Fruit fly (Drosophila melanogaster) whole organism, embryonic: ENCODE data around the gene RpL34b.

Source experiments
- Ada2b ChIP-seq: fragments of 200-800 bp; sonication (Bioruptor generic); IDR thresholded peaks from 2 replicates; pipeline ENCODE4 v1.3.6; 2022; ENCODE audit warnings: missing biosample characterization, missing genetic modification characterization
- Bgb ChIP-seq: fragments of 200-800 bp; sonication (Bioruptor generic); IDR thresholded peaks from 2 replicates; pipeline ENCODE4 v1.3.6; 2022; ENCODE audit warnings: missing biosample characterization, missing genetic modification characterization; ENCODE audit not compliant: partially characterized antibody
- CG10543 ChIP-seq: fragments of 200-800 bp; sonication (Bioruptor generic); optimal IDR thresholded peaks from 3 replicates; lab custom pipeline; 2017; ENCODE audit warnings: missing biosample characterization, mild to moderate bottlenecking, missing genetic modification characterization, moderate library complexity
- CG11398 ChIP-seq: fragments of 200-800 bp; sonication (Bioruptor generic); optimal IDR thresholded peaks from 2 replicates; lab custom pipeline; 2016; ENCODE audit warnings: missing biosample characterization, missing genetic modification characterization
- CG12744 ChIP-seq: fragments of 200-800 bp; sonication (Bioruptor generic); optimal IDR thresholded peaks from 2 replicates; lab custom pipeline; 2016; ENCODE audit warnings: missing biosample characterization, missing genetic modification characterization
- CG12769 ChIP-seq: fragments of 200-800 bp; sonication (Bioruptor generic); optimal IDR thresholded peaks from 2 replicates; lab custom pipeline; 2019; ENCODE audit warnings: missing biosample characterization, mild to moderate bottlenecking, missing genetic modification characterization, moderate library complexity
- CG13287 ChIP-seq: fragments of 200-800 bp; sonication (Bioruptor generic); IDR thresholded peaks from 2 replicates; pipeline ENCODE4 v1.3.6; 2022; ENCODE audit warnings: missing biosample characterization, missing genetic modification characterization; ENCODE audit not compliant: partially characterized antibody
- CG14667 ChIP-seq: fragments of 200-800 bp; sonication (Bioruptor generic); IDR thresholded peaks from 2 replicates; pipeline ENCODE4 v1.3.6; 2022; ENCODE audit warnings: missing biosample characterization, missing genetic modification characterization
- CG14710 ChIP-seq: fragments of 200-800 bp; sonication (Bioruptor generic); optimal IDR thresholded peaks from 3 replicates; lab custom pipeline; 2019; ENCODE audit warnings: missing biosample characterization, mild to moderate bottlenecking, missing genetic modification characterization, moderate library complexity
- CG15514 ChIP-seq: fragments of 200-800 bp; sonication (Bioruptor generic); optimal IDR thresholded peaks from 3 replicates; lab custom pipeline; 2017; ENCODE audit warnings: missing biosample characterization, missing genetic modification characterization, mild to moderate bottlenecking, moderate library complexity, missing genetic modification reagents
- CG16863 ChIP-seq: fragments of 200-800 bp; sonication (Bioruptor generic); optimal IDR thresholded peaks from 3 replicates; lab custom pipeline; 2016; ENCODE audit warnings: missing biosample characterization, missing genetic modification characterization
- CG17385 ChIP-seq: fragments of 200-800 bp; sonication (Bioruptor generic); optimal IDR thresholded peaks from 3 replicates; lab custom pipeline; 2018; ENCODE audit warnings: missing biosample characterization, mild to moderate bottlenecking, missing genetic modification characterization
- CG17912 ChIP-seq: fragments of 200-800 bp; sonication (Bioruptor generic); optimal IDR thresholded peaks from 2 replicates; lab custom pipeline; 2018; ENCODE audit warnings: missing biosample characterization, mild to moderate bottlenecking, missing genetic modification characterization
- CG18262 ChIP-seq: fragments of 200-800 bp; optimal IDR thresholded peaks from 3 replicates; lab custom pipeline; 2019; ENCODE audit warnings: missing biosample characterization, mild to moderate bottlenecking, missing genetic modification characterization, moderate library complexity
- CG18599 ChIP-seq: fragments of 200-800 bp; sonication (Bioruptor generic); optimal IDR thresholded peaks from 3 replicates; lab custom pipeline; 2017; ENCODE audit warnings: missing biosample characterization, missing genetic modification characterization, mild to moderate bottlenecking, moderate library complexity, missing genetic modification reagents
- CG18619 ChIP-seq: fragments of 200-800 bp; sonication (Bioruptor generic); optimal IDR thresholded peaks from 3 replicates; lab custom pipeline; 2017; ENCODE audit warnings: missing biosample characterization, mild to moderate bottlenecking, missing genetic modification characterization
- CG2678 ChIP-seq: fragments of 200-800 bp; sonication (Bioruptor generic); optimal IDR thresholded peaks from 3 replicates; lab custom pipeline; 2019; ENCODE audit warnings: missing biosample characterization, mild to moderate bottlenecking, missing genetic modification characterization, moderate library complexity
- CG31441 ChIP-seq: fragments of 200-800 bp; sonication (Bioruptor generic); IDR thresholded peaks from 2 replicates; pipeline ENCODE4 v1.3.6; 2022; ENCODE audit warnings: missing biosample characterization, missing genetic modification characterization
- CG34422 ChIP-seq: fragments of 200-800 bp; sonication (Bioruptor generic); IDR thresholded peaks from 3 replicates; pipeline ENCODE4 v1.3.6; 2022; ENCODE audit warnings: missing biosample characterization, missing genetic modification characterization
- CG4424 ChIP-seq: fragments of 200-800 bp; sonication (Bioruptor generic); optimal IDR thresholded peaks from 3 replicates; lab custom pipeline; 2016; ENCODE audit warnings: missing biosample characterization, missing genetic modification characterization
- CG4820 ChIP-seq: fragments of 200-800 bp; sonication (Bioruptor generic); optimal IDR thresholded peaks from 3 replicates; lab custom pipeline; 2016; ENCODE audit warnings: missing biosample characterization, missing genetic modification characterization
- CG4854 ChIP-seq: fragments of 200-800 bp; sonication (Bioruptor generic); optimal IDR thresholded peaks from 2 replicates; lab custom pipeline; 2016; ENCODE audit warnings: missing biosample characterization, missing genetic modification characterization, inconsistent platforms
- CG6765 ChIP-seq: fragments of 200-800 bp; sonication (Bioruptor generic); optimal IDR thresholded peaks from 3 replicates; lab custom pipeline; 2017; ENCODE audit warnings: missing biosample characterization, mild to moderate bottlenecking, missing genetic modification characterization
- CG8290 ChIP-seq, 3 experiments: fragments of 200-800 bp; sonication (Bioruptor generic); optimal IDR thresholded peaks; 2 replicates each; lab custom pipeline; 2016 to 2019; ENCODE audit warnings: missing biosample characterization in 3 of 3, missing genetic modification characterization in 3 of 3, mild to moderate bottlenecking in 2 of 3, moderate library complexity in 1 of 3
- CHES-1-like ChIP-seq: fragments of 200-800 bp; sonication (Bioruptor generic); optimal IDR thresholded peaks from 2 replicates; lab custom pipeline; 2016; ENCODE audit warnings: missing biosample characterization, missing genetic modification characterization
- Eip74EF ChIP-seq, 2 experiments: fragments of 200-800 bp in 1 of 2; fragments of >200 bp in 1 of 2; sonication (Bioruptor generic) in 1 of 2; optimal IDR thresholded peaks; 2 replicates each; lab custom pipeline; 2017 to 2019; ENCODE audit warnings: missing biosample characterization in 2 of 2, missing genetic modification characterization in 2 of 2, mild to moderate bottlenecking in 1 of 2, moderate library complexity in 1 of 2
- HLH4C ChIP-seq: fragments of 200-800 bp; sonication (Bioruptor generic); IDR thresholded peaks from 3 replicates; pipeline ENCODE4 v1.3.6; 2022; ENCODE audit warnings: missing biosample characterization, missing genetic modification characterization; ENCODE audit not compliant: partially characterized antibody
- Hey ChIP-seq: fragments of 200-800 bp; sonication (Bioruptor generic); optimal IDR thresholded peaks from 3 replicates; lab custom pipeline; 2018; ENCODE audit warnings: missing biosample characterization, mild to moderate bottlenecking, missing genetic modification characterization
- Hmr ChIP-seq: fragments of 200-800 bp; sonication (Bioruptor generic); optimal IDR thresholded peaks from 3 replicates; lab custom pipeline; 2017; ENCODE audit warnings: mild to moderate bottlenecking, missing biosample characterization, missing genetic modification reagents, missing genetic modification characterization
- Mes4 ChIP-seq: fragments of 200-800 bp; sonication (Bioruptor generic); optimal IDR thresholded peaks from 2 replicates; lab custom pipeline; 2016; ENCODE audit warnings: missing biosample characterization, missing genetic modification characterization
- NK7.1 ChIP-seq: fragments of 200-800 bp; sonication (Bioruptor generic); optimal IDR thresholded peaks from 3 replicates; lab custom pipeline; 2016; ENCODE audit warnings: missing biosample characterization, missing genetic modification characterization
- PHDP ChIP-seq: fragments of 200-800 bp; sonication (Bioruptor generic); optimal IDR thresholded peaks from 3 replicates; lab custom pipeline; 2018; ENCODE audit warnings: missing biosample characterization, mild to moderate bottlenecking, missing genetic modification characterization, moderate library complexity
- Pdp1 ChIP-seq, 2 experiments: fragments of 200-800 bp; sonication (Bioruptor generic); optimal IDR thresholded peaks; 3 replicates each; lab custom pipeline; 2016; ENCODE audit warnings: missing biosample characterization in 2 of 2, missing genetic modification characterization in 2 of 2, mild to moderate bottlenecking in 1 of 2, moderate library complexity in 1 of 2
- abd-A ChIP-seq: fragments of 200-800 bp; sonication (Bioruptor generic); optimal IDR thresholded peaks from 3 replicates; lab custom pipeline; 2019; ENCODE audit warnings: missing biosample characterization, mild to moderate bottlenecking, missing genetic modification characterization, moderate library complexity
- ac ChIP-seq: fragments of 200-800 bp; sonication (Bioruptor generic); optimal IDR thresholded peaks from 3 replicates; lab custom pipeline; 2017; ENCODE audit warnings: missing biosample characterization, mild to moderate bottlenecking, missing genetic modification characterization
- cg ChIP-seq: fragments of 200-800 bp; sonication (Bioruptor generic); optimal IDR thresholded peaks from 3 replicates; lab custom pipeline; 2019; ENCODE audit warnings: missing biosample characterization, mild to moderate bottlenecking, missing genetic modification characterization, moderate library complexity
- dm ChIP-seq: fragments of 200-800 bp; sonication (Bioruptor generic); optimal IDR thresholded peaks from 3 replicates; lab custom pipeline; 2016; ENCODE audit warnings: missing biosample characterization, missing genetic modification characterization
- exex ChIP-seq: fragments of 200-800 bp; sonication (Bioruptor generic); optimal IDR thresholded peaks from 4 replicates; lab custom pipeline; 2018; ENCODE audit warnings: missing biosample characterization, mild to moderate bottlenecking, missing genetic modification characterization, moderate library complexity
- eyg ChIP-seq: fragments of 200-800 bp; sonication (Bioruptor generic); optimal IDR thresholded peaks from 3 replicates; lab custom pipeline; 2016; ENCODE audit warnings: missing biosample characterization, missing genetic modification characterization
- her ChIP-seq: fragments of 200-800 bp; sonication (Bioruptor generic); optimal IDR thresholded peaks from 2 replicates; lab custom pipeline; 2016; ENCODE audit warnings: missing biosample characterization, missing genetic modification characterization
- mirr ChIP-seq: fragments of 200-800 bp; sonication (Bioruptor generic); optimal IDR thresholded peaks from 3 replicates; lab custom pipeline; 2018; ENCODE audit warnings: missing biosample characterization, mild to moderate bottlenecking, missing genetic modification characterization
- peb ChIP-seq: fragments of 200-800 bp; sonication (Bioruptor generic); IDR thresholded peaks from 2 replicates; pipeline ENCODE4 v1.3.6; 2022; ENCODE audit warnings: missing biosample characterization, missing genetic modification characterization
- phol ChIP-seq: fragments of 200-800 bp; sonication (Bioruptor generic); optimal IDR thresholded peaks from 3 replicates; lab custom pipeline; 2018; ENCODE audit warnings: missing biosample characterization, mild to moderate bottlenecking, missing genetic modification characterization, moderate library complexity
- scrt ChIP-seq: fragments of 200-800 bp; sonication (Bioruptor generic); optimal IDR thresholded peaks from 2 replicates; lab custom pipeline; 2018; ENCODE audit warnings: missing biosample characterization, mild to moderate bottlenecking, missing genetic modification characterization, moderate library complexity
- sd ChIP-seq: fragments of 200-800 bp; sonication (Bioruptor generic); optimal IDR thresholded peaks from 3 replicates; lab custom pipeline; 2018; ENCODE audit warnings: missing biosample characterization, mild to moderate bottlenecking, missing genetic modification characterization, moderate library complexity
- slbo ChIP-seq: fragments of 200-800 bp; sonication (Bioruptor generic); IDR thresholded peaks from 2 replicates; pipeline ENCODE4 v1.3.6; 2022; ENCODE audit warnings: missing biosample characterization, missing genetic modification characterization
- zen2 ChIP-seq: fragments of 200-800 bp; sonication (Bioruptor generic); IDR thresholded peaks from 3 replicates; pipeline ENCODE4 v1.3.6; 2022; ENCODE audit warnings: missing biosample characterization, missing genetic modification characterization; ENCODE audit not compliant: partially characterized antibody

Gene RpL34b

dm6 chr3R:9436358-9436972 is 35.4 kb upstream of the RpL34b start (continued):
- TF ChIP-seq CG2678 (tag; lab: Kevin White, UChicago) (peak; percentile 5), CG17385 (GFP tag; lab: Kevin White, UChicago) (peak; percentile 38), CG31441 (no peak), CG34422 (GFP tag; lab: Robert Waterston, UW) (0 out of 3 replicates have a peak, but pooled peaks have one; percentile 20), CG14667 (no peak), CG12769 (peak; percentile 78), CG4424 (GFP tag; lab: Kevin White, UChicago) (no peak), CG18262 (tag; lab: Kevin White, UChicago) (no peak), CG18619 (GFP tag; lab: Kevin White, UChicago) (no peak), CG6765 (no peak), CG17912 (GFP tag; lab: Kevin White, UChicago) (no peak), abd-A (tag; lab: Kevin White, UChicago) (peak; percentile 89), HLH4C (peak; percentile 40; the same call in 1 of the 3 replicates), CG15514 (GFP tag; lab: Kevin White, UChicago) (peak; percentile 28), mirr (GFP tag; lab: Kevin White, UChicago) (peak; percentile 78), her (GFP tag; lab: Kevin White, UChicago) (peak; percentile 12), scrt (GFP tag; lab: Kevin White, UChicago) (no peak), peb (GFP tag; lab: Robert Waterston, UW) (no peak), ac (no peak), dm (GFP tag; lab: Kevin White, UChicago) (no peak), phol (tag; lab: Kevin White, UChicago) (no peak), Ada2b (GFP tag; lab: Robert Waterston, UW) (no peak), CG4820 (GFP tag; lab: Kevin White, UChicago) (no peak), PHDP (tag; lab: Kevin White, UChicago) (no peak), CG4854 (GFP tag; lab: Kevin White, UChicago) (no peak), Mes4 (GFP tag; lab: Kevin White, UChicago) (no peak), CG14710 (tag; lab: Kevin White, UChicago) (no peak), CG16863 (GFP tag; lab: Kevin White, UChicago) (peak; percentile 8), NK7.1 (GFP tag; lab: Kevin White, UChicago) (peak; percentile 15), cg (GFP tag; lab: Kevin White, UChicago) (peak; percentile 51), Hmr (GFP tag; lab: Kevin White, UChicago) (no peak), slbo (GFP tag; lab: Robert Waterston, UW) (0 out of 2 replicates have a peak, but pooled peaks have one; percentile 25), sd (tag; lab: Kevin White, UChicago) (peak; percentile 87), Hey (tag; lab: Kevin White, UChicago) (peak; percentile 24), CHES-1-like (GFP tag; lab: Kevin White, UChicago) (peak; percentile 4), Eip74EF (GFP tag; optimal IDR thresholded peaks at IDR 0.05; lab: Kevin White, UChicago) (peak in 1 of 2 experiments; percentile 62), Pdp1 (GFP tag; optimal IDR thresholded peaks at IDR 0.05; lab: Kevin White, UChicago) (peak in 1 of 2 experiments; percentile 90), Bgb (GFP tag; lab: Robert Waterston, UW) (peak; percentile 14; the same call in 1 of the 2 replicates), CG8290 (GFP tag; optimal IDR thresholded peaks at IDR 0.05; lab: Kevin White, UChicago) (no peak), CG8290 (tag; optimal IDR thresholded peaks at IDR 0.05; lab: Kevin White, UChicago) (peak in 1 of 2 experiments; percentile 15), eyg (GFP tag; lab: Kevin White, UChicago) (no peak), exex (tag; lab: Kevin White, UChicago) (peak; percentile 18), CG10543 (GFP tag; lab: Kevin White, UChicago) (peak; percentile 66), CG11398 (GFP tag; lab: Kevin White, UChicago) (no peak), CG12744 (GFP tag; lab: Kevin White, UChicago) (no peak), zen2 (GFP tag; lab: Robert Waterston, UW) (peak; percentile 84; the same call in 2 of the 3 replicates), CG13287 (GFP tag; lab: Robert Waterston, UW) (peak; percentile 53; the same call in 1 of the 2 replicates), CG18599 (GFP tag; lab: Kevin White, UChicago) (peak; percentile 41)
